Worm (Caenorhabditis elegans) whole organism, L4 larva: ENCODE data around the gene C27D8.1.

ENCODE experiments used
- D1046.2 ChIP-seq: fragments of 200-800 bp; sonication (Bioruptor generic); IDR thresholded peaks from 2 replicates; pipeline ENCODE4 v1.3.6; 2022; ENCODE audit warnings: missing genetic modification characterization, missing compliant biosample characterization
- R02D3.7 ChIP-seq: fragments of 150-350 bp; sonication (generic microtip); optimal IDR thresholded peaks from 3 replicates; lab custom pipeline; 2014; ENCODE audit warnings: missing biosample characterization, missing genetic modification characterization
- T26A8.4 ChIP-seq: fragments of 200-800 bp; sonication (Bioruptor generic); IDR thresholded peaks from 2 replicates; pipeline ENCODE4 v1.3.6; 2022; ENCODE audit warnings: missing genetic modification characterization, missing compliant biosample characterization
- aha-1 ChIP-seq: fragments of 150-350 bp; peaks from one replicate; lab custom pipeline; 2014; ENCODE audit warnings: missing biosample characterization, missing genetic modification characterization
- ama-1 ChIP-seq: fragments of 150-350 bp; optimal IDR thresholded peaks from 2 replicates; lab custom pipeline; 2014; ENCODE audit warnings: inconsistent platforms, mixed read lengths
- ceh-82 ChIP-seq: sonication (generic microtip); optimal IDR thresholded peaks from 2 replicates; lab custom pipeline; 2017; ENCODE audit warnings: missing biosample characterization, missing genetic modification characterization
- ces-1 ChIP-seq: fragments of 150-350 bp; sonication (generic microtip); optimal IDR thresholded peaks from 4 replicates; lab custom pipeline; 2014; ENCODE audit warnings: missing biosample characterization, missing genetic modification reagents, missing genetic modification characterization
- ctbp-1 ChIP-seq: fragments of 200-800 bp; sonication (Bioruptor generic); IDR thresholded peaks from 2 replicates; pipeline ENCODE4 v1.3.6; 2022; ENCODE audit warnings: missing genetic modification reagents, missing genetic modification characterization, missing compliant biosample characterization
- daf-16 ChIP-seq, 3 experiments: sonication (generic microtip); optimal IDR thresholded peaks; 2 replicates each; lab custom pipeline; 2016 to 2017; ENCODE audit warnings: missing genetic modification characterization in 3 of 3, missing genetic modification reagents in 3 of 3, mild to moderate bottlenecking in 2 of 3, missing compliant biosample characterization in 2 of 3, missing biosample characterization in 1 of 3, moderate library complexity in 1 of 3
- dmd-8 ChIP-seq: fragments of 200-800 bp; sonication (Bioruptor generic); IDR thresholded peaks from 2 replicates; pipeline ENCODE4 v1.3.6; 2022; ENCODE audit warnings: missing genetic modification characterization, missing compliant biosample characterization
- dve-1 ChIP-seq: sonication (generic microtip); optimal IDR thresholded peaks from 2 replicates; lab custom pipeline; 2017; ENCODE audit warnings: antibody characterized with exemption, mild to moderate bottlenecking, missing genetic modification characterization, missing compliant biosample characterization; ENCODE audit not compliant: insufficient read depth
- egl-43 ChIP-seq: fragments of 200-800 bp; sonication (Bioruptor generic); IDR thresholded peaks from 2 replicates; pipeline ENCODE4 v1.3.6; 2022; ENCODE audit warnings: missing genetic modification reagents, missing genetic modification characterization, missing compliant biosample characterization
- fkh-10 ChIP-seq: fragments of 150-350 bp; optimal IDR thresholded peaks from 2 replicates; lab custom pipeline; 2014; ENCODE audit warnings: missing biosample characterization, missing genetic modification reagents, missing genetic modification characterization
- hif-1 ChIP-seq, 2 experiments: sonication (generic microtip); optimal IDR thresholded peaks; 2 replicates each; lab custom pipeline; 2016 to 2017; ENCODE audit warnings: missing compliant biosample characterization in 2 of 2, missing genetic modification characterization in 2 of 2, missing genetic modification reagents in 2 of 2, missing genotype in 2 of 2, mild to moderate bottlenecking in 1 of 2
- hmg-1.1 ChIP-seq: fragments of 200-800 bp; sonication (Bioruptor generic); IDR thresholded peaks from 2 replicates; pipeline ENCODE4 v1.3.6; 2022; ENCODE audit warnings: missing genetic modification reagents, missing genetic modification characterization, missing compliant biosample characterization
- jun-1 ChIP-seq: fragments of 150-350 bp; optimal IDR thresholded peaks from 2 replicates; lab custom pipeline; 2014; ENCODE audit warnings: missing biosample characterization, missing genetic modification reagents, missing genetic modification characterization
- lin-13 ChIP-seq: fragments of 150-350 bp; optimal IDR thresholded peaks from 2 replicates; lab custom pipeline; 2014; ENCODE audit warnings: missing biosample characterization, missing genetic modification reagents, missing genetic modification characterization
- lsy-2 ChIP-seq, 2 experiments: fragments of 150-350 bp in 1 of 2; sonication (generic microtip) in 1 of 2; optimal IDR thresholded peaks; 2 replicates each; lab custom pipeline; 2014 to 2017; ENCODE audit warnings: missing biosample characterization in 2 of 2, missing genetic modification characterization in 2 of 2
- mep-1 ChIP-seq: fragments of 150-350 bp; sonication (generic microtip); optimal IDR thresholded peaks from 3 replicates; lab custom pipeline; 2014; ENCODE audit warnings: missing biosample characterization, missing genetic modification characterization
- mes-2 ChIP-seq: sonication (generic microtip); optimal IDR thresholded peaks from 2 replicates; lab custom pipeline; 2016; ENCODE audit warnings: missing genotype, mild to moderate bottlenecking, missing genetic modification characterization, missing compliant biosample characterization; ENCODE audit not compliant: poor library complexity, severe bottlenecking
- nhr-25 ChIP-seq: sonication (generic microtip); optimal IDR thresholded peaks from 2 replicates; lab custom pipeline; 2017; ENCODE audit warnings: missing genetic modification characterization, mild to moderate bottlenecking, missing compliant biosample characterization, antibody characterized with exemption, moderate library complexity, borderline replicate concordance; ENCODE audit not compliant: insufficient read depth
- nhr-77 ChIP-seq: fragments of 150-350 bp; optimal IDR thresholded peaks from 2 replicates; lab custom pipeline; 2014; ENCODE audit warnings: missing biosample characterization, missing genetic modification characterization
- pha-4 ChIP-seq, 2 experiments: fragments of 150-350 bp in 1 of 2; fragments of 200-800 bp in 1 of 2; sonication (Bioruptor generic) in 1 of 2; IDR thresholded peaks in 1 of 2; optimal IDR thresholded peaks in 1 of 2; 2 replicates each; pipeline versions ENCODE4 v1.3.6 to Lab custom; 2014 to 2022; ENCODE audit warnings: missing genetic modification characterization in 2 of 2, missing genetic modification reagents in 2 of 2, missing biosample characterization in 1 of 2, missing compliant biosample characterization in 1 of 2
- pqm-1 ChIP-seq: sonication (generic microtip); optimal IDR thresholded peaks from 2 replicates; lab custom pipeline; 2017; ENCODE audit warnings: missing biosample characterization, missing genetic modification characterization
- skn-1 ChIP-seq: fragments of 150-350 bp; optimal IDR thresholded peaks from 2 replicates; lab custom pipeline; 2014; ENCODE audit warnings: missing biosample characterization, missing genetic modification characterization
- snpc-1.2 ChIP-seq: fragments of 200-800 bp; sonication (Bioruptor generic); IDR thresholded peaks from 2 replicates; pipeline ENCODE4 v1.3.6; 2022; ENCODE audit warnings: missing genetic modification reagents, missing genetic modification characterization, missing compliant biosample characterization
- spr-3 ChIP-seq: fragments of 200-800 bp; sonication (Bioruptor generic); optimal IDR thresholded peaks from 2 replicates; lab custom pipeline; 2018; ENCODE audit warnings: mild to moderate bottlenecking, missing genetic modification characterization, missing compliant biosample characterization

The C27D8.1 gene

DNA sequence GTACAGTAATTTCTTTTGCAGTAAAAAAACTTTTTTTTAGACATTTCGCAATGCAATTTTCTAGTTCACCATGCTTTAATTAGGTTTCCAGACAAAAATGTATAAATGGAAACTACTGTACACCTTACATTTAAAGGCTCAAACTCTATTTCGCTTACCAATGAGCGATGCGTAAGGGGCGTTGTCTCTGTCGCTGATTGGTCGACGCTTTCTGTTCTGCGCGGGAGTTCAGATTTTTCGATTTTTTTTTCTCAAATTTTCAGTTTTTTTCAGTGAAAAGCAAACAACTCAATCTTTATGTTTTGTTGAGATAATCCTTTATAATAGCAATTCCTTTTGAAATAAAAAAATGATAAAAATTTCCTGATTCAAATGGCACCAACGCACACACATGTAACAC lies 36.5 kb downstream of the C27D8.1 start:
- peak; percentile 47 for TF ChIP-seq aha-1 (tag; lab: Kevin White, UChicago)
- TF ChIP-seq ceh-82 (tag; lab: Kevin White, UChicago), result no peak
- TF ChIP-seq egl-43 (GFP tag; lab: Robert Waterston, UW), result no peak
- TF ChIP-seq lin-13 (GFP tag; lab: Kevin White, UChicago), result no peak
- TF ChIP-seq T26A8.4 (GFP tag; lab: Robert Waterston, UW), result peak; percentile 42; the same call in 1 of the 2 replicates

DNA sequence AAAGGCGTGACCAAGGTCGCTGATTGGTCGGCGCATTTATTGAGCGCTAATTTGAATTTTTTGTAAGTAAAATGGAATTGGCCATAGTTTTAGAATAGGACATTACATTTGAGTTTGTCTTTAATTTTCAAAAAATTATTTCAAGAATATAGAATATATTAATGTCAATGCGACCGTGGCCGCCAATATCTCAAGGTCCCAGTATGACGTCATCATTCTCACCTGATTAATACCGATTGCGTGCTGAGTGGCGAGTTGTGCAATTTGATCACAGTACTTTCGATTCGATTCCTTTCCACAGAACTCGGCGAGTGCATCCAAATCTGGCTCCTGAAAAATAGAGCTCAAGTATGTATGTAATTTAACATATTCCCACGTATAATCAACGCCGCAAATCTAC lies 38.0 kb downstream of the C27D8.1 start:
- no peak for TF ChIP-seq pha-4 (GFP tag; IDR thresholded peaks at IDR 0.05; lab: Robert Waterston, UW)
- no peak for TF ChIP-seq pha-4 (tag; optimal IDR thresholded peaks at IDR 0.05; lab: Kevin White, UChicago)
- TF ChIP-seq snpc-1.2 (GFP tag; lab: Robert Waterston, UW), result no peak
- 0 out of 2 replicates have a peak, but pooled peaks have one; percentile 19 for TF ChIP-seq D1046.2 (GFP tag; lab: Robert Waterston, UW)
- TF ChIP-seq, all 104 proteins: peak for 1

DNA sequence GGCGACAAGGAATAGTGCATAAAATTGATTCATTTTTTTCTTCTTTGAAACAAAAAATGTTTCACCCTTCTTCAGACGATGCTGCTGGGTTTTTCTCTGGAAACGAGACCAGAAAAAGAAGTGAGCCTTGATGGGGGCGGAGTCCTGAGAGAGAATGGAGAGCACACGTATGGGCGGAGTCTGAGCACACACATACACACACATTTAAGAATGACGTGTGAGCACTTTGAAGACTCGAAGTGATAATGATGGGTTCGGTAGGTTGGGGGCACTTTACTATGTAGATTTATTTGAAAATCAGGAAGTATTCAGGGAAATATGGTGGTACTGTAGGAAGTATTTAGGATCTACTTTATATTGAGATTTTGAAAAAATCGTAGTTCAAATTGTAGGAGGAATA lies 39.8 kb downstream of the C27D8.1 start, which contains the start of gene flp-9:
Gene flp-9 (minus strand): TSS at position 101 of the 400 bp plus-strand sequence.
- peak; percentile 49 for TF ChIP-seq aha-1 (tag; lab: Kevin White, UChicago)
- TF ChIP-seq nhr-25 (tag; lab: Kevin White, UChicago), result no peak
- TF ChIP-seq ces-1, result no peak

DNA sequence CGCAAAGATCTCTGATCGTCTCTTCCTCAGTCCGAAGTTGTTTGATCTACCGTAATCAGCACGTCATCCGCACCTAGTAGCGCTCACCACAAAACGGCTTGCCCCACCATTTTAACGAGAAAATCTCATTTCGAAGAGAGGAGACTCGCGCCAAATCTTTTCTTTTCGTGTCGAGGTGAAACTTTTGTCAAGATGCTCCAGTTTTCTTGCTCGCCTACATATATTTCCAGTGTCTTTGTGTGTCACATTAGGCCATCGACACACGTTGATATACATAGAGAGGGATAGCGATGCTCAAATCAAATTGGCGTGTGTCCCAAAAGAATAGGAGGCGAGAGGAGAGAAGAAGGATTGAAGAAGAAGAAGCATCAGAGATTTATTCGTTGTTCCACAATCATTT lies 45.2 kb downstream of the C27D8.1 start:
- TF ChIP-seq mep-1 (tag; lab: Kevin White, UChicago), result no peak
- TF ChIP-seq mes-2, result no peak
- no peak for TF ChIP-seq skn-1 (tag; lab: Kevin White, UChicago)
- no peak for TF ChIP-seq nhr-77
- TF ChIP-seq dve-1, result no peak
- TF ChIP-seq ama-1 (lab: Kevin White, UChicago), result no peak
- TF ChIP-seq R02D3.7 (tag; lab: Kevin White, UChicago), result no peak
- TF ChIP-seq lsy-2 (tag; optimal IDR thresholded peaks at IDR 0.05; lab: Kevin White, UChicago), result peak in 1 of 2 experiments; percentile 17
- TF ChIP-seq daf-16 (GFP tag; optimal IDR thresholded peaks at IDR 0.05; lab: Kevin White, UChicago), result no peak
- no peak for TF ChIP-seq daf-16 (tag; optimal IDR thresholded peaks at IDR 0.05; lab: Kevin White, UChicago)
- TF ChIP-seq dmd-8 (GFP tag; lab: Robert Waterston, UW), result no peak
- peak; percentile 42 for TF ChIP-seq fkh-10 (GFP tag; lab: Kevin White, UChicago)
- peak; percentile 67; the same call in 1 of the 2 replicates for TF ChIP-seq ctbp-1
- TF ChIP-seq ceh-82 (tag; lab: Kevin White, UChicago), result no peak

DNA sequence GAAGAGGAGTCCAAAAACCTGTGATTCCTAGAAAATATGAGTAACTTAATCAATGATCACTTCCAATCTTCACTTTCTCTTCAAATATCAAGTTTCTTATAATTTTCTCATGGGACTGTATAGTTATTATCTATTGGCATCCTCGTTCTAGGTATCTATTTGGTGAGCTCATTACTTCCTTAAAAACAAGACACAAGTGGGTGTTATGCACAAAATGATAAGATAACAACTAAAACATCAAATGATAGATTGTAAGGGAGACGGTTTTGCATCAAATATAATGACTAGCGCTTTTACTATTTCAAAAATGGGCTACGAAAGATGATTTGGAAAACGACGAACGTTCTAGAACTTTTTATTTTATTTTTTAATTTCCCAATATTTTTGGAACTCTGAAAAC lies 47.4 kb downstream of the C27D8.1 start, which contains the start of gene ZK897.10:
Gene ZK897.10 (plus strand): TSS at position 285 of the 400 bp plus-strand sequence.
- TF ChIP-seq hmg-1.1 (no peak), pqm-1 (tag; lab: Kevin White, UChicago) (peak; percentile 57), nhr-77 (no peak), spr-3 (GFP tag; lab: Kevin White, UChicago) (no peak), jun-1 (no peak), hif-1 (tag; optimal IDR thresholded peaks at IDR 0.05; lab: Kevin White, UChicago) (no peak), D1046.2 (GFP tag; lab: Robert Waterston, UW) (no peak)
